Worm (Caenorhabditis elegans) whole organism, L1 larva: ENCODE results near the gene clec-178.

Source experiments
- aha-1 ChIP-seq: fragments of 150-350 bp; optimal IDR thresholded peaks from 2 replicates; lab custom pipeline; 2014; ENCODE audit warnings: missing biosample characterization, missing genetic modification characterization
- aly-2 ChIP-seq: fragments of 150-350 bp; optimal IDR thresholded peaks from 2 replicates; lab custom pipeline; 2014; ENCODE audit warnings: missing biosample characterization, missing genetic modification characterization
- ceh-63 ChIP-seq: fragments of 200-800 bp; sonication (Bioruptor generic); optimal IDR thresholded peaks from 2 replicates; lab custom pipeline; 2018; ENCODE audit warnings: mild to moderate bottlenecking, missing genetic modification characterization, missing compliant biosample characterization
- jun-1 ChIP-seq: fragments of 150-350 bp; optimal IDR thresholded peaks from 2 replicates; lab custom pipeline; 2014; ENCODE audit warnings: missing biosample characterization, missing genetic modification reagents, missing genetic modification characterization
- lsy-2 ChIP-seq, 2 experiments: fragments of 150-350 bp; optimal IDR thresholded peaks; 2 replicates each; lab custom pipeline; 2014; ENCODE audit warnings: missing biosample characterization in 2 of 2, missing genetic modification characterization in 2 of 2
- nhr-12 ChIP-seq: sonication (generic microtip); optimal IDR thresholded peaks from 2 replicates; lab custom pipeline; 2017; ENCODE audit warnings: missing biosample characterization, missing genetic modification characterization
- nhr-47 ChIP-seq: sonication (generic microtip); optimal IDR thresholded peaks from 2 replicates; lab custom pipeline; 2016; ENCODE audit warnings: mild to moderate bottlenecking, missing genetic modification characterization, moderate library complexity, missing compliant biosample characterization
- nhr-71 ChIP-seq: sonication (generic microtip); optimal IDR thresholded peaks from 2 replicates; lab custom pipeline; 2016; ENCODE audit warnings: mild to moderate bottlenecking, missing genetic modification characterization, moderate library complexity, missing compliant biosample characterization
- snpc-4 ChIP-seq: fragments of 150-350 bp; optimal IDR thresholded peaks from 2 replicates; lab custom pipeline; 2014; ENCODE audit warnings: missing biosample characterization, missing genetic modification characterization
- tlp-1 ChIP-seq: fragments of 150-350 bp; optimal IDR thresholded peaks from 2 replicates; lab custom pipeline; 2014; ENCODE audit warnings: missing biosample characterization, missing genetic modification characterization
- zag-1 ChIP-seq: fragments of 150-350 bp; optimal IDR thresholded peaks from 2 replicates; lab custom pipeline; 2014; ENCODE audit warnings: missing biosample characterization, missing genetic modification characterization

DNA sequence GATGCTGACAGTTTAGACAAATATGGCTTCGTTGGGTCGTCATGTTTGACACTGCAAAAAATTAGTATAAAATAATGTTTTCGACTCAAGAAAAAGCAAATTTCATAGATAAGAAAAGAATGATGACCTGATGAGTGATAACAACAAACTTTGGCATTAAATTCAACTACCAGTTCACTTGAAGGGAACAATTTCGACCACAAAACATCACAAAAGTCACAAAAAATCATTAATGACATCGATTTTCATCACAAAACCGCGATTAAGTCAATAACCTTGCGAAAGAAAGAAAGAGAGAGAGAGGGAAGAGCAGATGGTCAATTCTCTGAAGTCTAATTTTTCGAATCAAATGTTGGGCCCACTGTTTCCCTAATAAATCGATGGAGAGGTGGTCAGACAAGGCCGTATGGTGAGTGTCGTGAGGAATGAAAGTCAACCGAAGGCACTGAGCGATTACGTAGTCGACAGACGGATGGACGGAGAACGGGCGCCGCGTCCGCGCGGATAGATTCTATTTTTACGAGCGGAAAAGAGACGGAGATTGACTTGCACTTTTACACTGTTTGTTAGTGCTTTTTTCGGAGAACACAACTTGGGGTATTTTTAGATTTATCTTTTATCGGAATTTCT is 10.7 kb downstream of the clec-178 start, which contains the start of gene bec-1:
- no peak for TF ChIP-seq zag-1
- no peak for TF ChIP-seq nhr-71 (tag; lab: Kevin White, UChicago)
- no peak for TF ChIP-seq tlp-1 (tag; lab: Kevin White, UChicago)
- TF ChIP-seq nhr-12 (tag; lab: Kevin White, UChicago), result no peak
- TF ChIP-seq ceh-63 (GFP tag; lab: Kevin White, UChicago), result no peak
- no peak for TF ChIP-seq lsy-2 (tag; optimal IDR thresholded peaks at IDR 0.05; lab: Kevin White, UChicago)
- TF ChIP-seq snpc-4 (tag; lab: Kevin White, UChicago), result no peak
- TF ChIP-seq aly-2 (tag; lab: Kevin White, UChicago), result no peak
- no peak for TF ChIP-seq aha-1 (tag; lab: Kevin White, UChicago)
- no peak for TF ChIP-seq nhr-47 (tag; lab: Kevin White, UChicago)
- no peak for TF ChIP-seq jun-1 (tag; lab: Kevin White, UChicago)
